Worm (Caenorhabditis elegans): ENCODE results near the gene pha-4.

- TF ChIP-seq W03F9.2 (tag; optimal IDR thresholded peaks at IDR 0.05): no peak
- no peak for TF ChIP-seq dao-5 (tag; optimal IDR thresholded peaks at IDR 0.05)
- no peak for TF ChIP-seq him-1 (tag; optimal IDR thresholded peaks at IDR 0.05)
These were observed 1.1 kb downstream of the pha-4 start for ce11 chrV:20753838-20754503.
